Worm (Caenorhabditis elegans) whole organism, early embryonic: ENCODE measurements around the gene ceh-16.
A peak's percentile ranks its signal among the peaks of the same experiment; 100 is the strongest.

Experiments
- ama-1 ChIP-seq: fragments of 150-350 bp; optimal IDR thresholded peaks from 2 replicates; lab custom pipeline; 2014
- flt-1 ChIP-seq: fragments of 200-800 bp; sonication (Bioruptor generic); IDR thresholded peaks from 2 replicates; pipeline ENCODE4 v1.3.6; 2022; ENCODE audit warnings: missing genetic modification characterization, missing compliant biosample characterization
- hnd-1 ChIP-seq: sonication (generic microtip); optimal IDR thresholded peaks from 2 replicates; lab custom pipeline; 2016; ENCODE audit warnings: missing genetic modification characterization, missing compliant biosample characterization
- tbx-11 ChIP-seq: fragments of 200-800 bp; sonication (Bioruptor generic); IDR thresholded peaks from 2 replicates; pipeline ENCODE4 v1.3.6; 2022; ENCODE audit warnings: missing genetic modification characterization, missing compliant biosample characterization

DNA sequence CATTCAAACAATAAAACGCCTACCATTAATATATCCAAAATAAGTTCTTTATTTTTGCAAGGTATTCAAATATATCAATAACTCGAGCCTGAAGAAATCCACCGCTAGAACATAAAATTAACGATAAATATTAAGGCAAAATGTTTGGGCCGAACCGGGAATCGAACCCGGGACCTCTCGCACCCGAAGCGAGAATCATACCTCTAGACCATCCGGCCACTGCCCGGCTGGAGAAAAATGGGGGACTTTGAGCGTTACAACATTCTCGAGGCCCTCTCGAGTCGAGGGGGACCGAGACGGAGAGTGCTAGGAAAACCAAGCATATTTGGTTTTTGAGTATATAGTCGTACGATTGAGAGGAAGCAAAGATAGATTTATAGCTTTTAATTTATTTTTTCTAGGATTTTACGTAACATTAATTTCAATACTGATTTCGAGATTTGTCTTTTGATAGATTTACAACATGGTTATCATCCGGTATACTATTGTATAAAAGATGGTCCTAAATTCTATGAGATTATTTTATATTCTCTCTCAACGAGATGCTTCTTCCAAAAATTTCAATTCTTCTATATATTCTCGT, 27.8 kb downstream of the ceh-16 start, which contains the start of gene flp-23:
- no peak for TF ChIP-seq ama-1
- TF ChIP-seq hnd-1 = peak; percentile 60
- TF ChIP-seq tbx-11 = peak; percentile 74
- TF ChIP-seq flt-1 (GFP tag; lab: Robert Waterston, UW) = peak; percentile 87
